Worm (Caenorhabditis elegans) whole organism, L1 larva: ENCODE data around the gene D1069.3.

Experiments
- C04F5.9 ChIP-seq: sonication (generic microtip); optimal IDR thresholded peaks from 2 replicates; lab custom pipeline; 2016; ENCODE audit warnings: missing genetic modification characterization, missing compliant biosample characterization
- C16A3.4 ChIP-seq: fragments of 150-350 bp; optimal IDR thresholded peaks from 2 replicates; lab custom pipeline; 2014; ENCODE audit warnings: missing biosample characterization, missing genetic modification characterization
- C34B4.2 ChIP-seq: sonication (generic microtip); optimal IDR thresholded peaks from 2 replicates; lab custom pipeline; 2017; ENCODE audit warnings: mild to moderate bottlenecking, missing genetic modification characterization, missing compliant biosample characterization
- F16B12.6 ChIP-seq: fragments of 150-350 bp; optimal IDR thresholded peaks from 2 replicates; lab custom pipeline; 2014; ENCODE audit warnings: missing biosample characterization, missing genetic modification characterization
- Y116A8C.19 ChIP-seq: sonication (generic microtip); optimal IDR thresholded peaks from 2 replicates; lab custom pipeline; 2016; ENCODE audit warnings: missing compliant biosample characterization, missing genetic modification characterization, borderline replicate concordance
- aha-1 ChIP-seq: fragments of 150-350 bp; optimal IDR thresholded peaks from 2 replicates; lab custom pipeline; 2014; ENCODE audit warnings: missing biosample characterization, missing genetic modification characterization
- aly-2 ChIP-seq: fragments of 150-350 bp; optimal IDR thresholded peaks from 2 replicates; lab custom pipeline; 2014; ENCODE audit warnings: missing biosample characterization, missing genetic modification characterization
- blmp-1 ChIP-seq: fragments of 150-350 bp; optimal IDR thresholded peaks from 2 replicates; lab custom pipeline; 2014; ENCODE audit warnings: missing biosample characterization, missing genetic modification characterization
- ceh-63 ChIP-seq: fragments of 200-800 bp; sonication (Bioruptor generic); optimal IDR thresholded peaks from 2 replicates; lab custom pipeline; 2018; ENCODE audit warnings: mild to moderate bottlenecking, missing genetic modification characterization, missing compliant biosample characterization
- ceh-8 ChIP-seq: fragments of 200-800 bp; sonication (Bioruptor generic); optimal IDR thresholded peaks from 2 replicates; lab custom pipeline; 2018; ENCODE audit warnings: mild to moderate bottlenecking, missing genetic modification characterization, moderate library complexity, missing compliant biosample characterization
- ces-1 ChIP-seq: fragments of 150-350 bp; optimal IDR thresholded peaks from 2 replicates; lab custom pipeline; 2014; ENCODE audit warnings: missing biosample characterization, missing genetic modification reagents, missing genetic modification characterization
- dpl-1 ChIP-seq, 3 experiments: fragments of 150-350 bp in 2 of 3; sonication (generic microtip) in 1 of 3; optimal IDR thresholded peaks; 2 replicates each; lab custom pipeline; 2014 to 2017; ENCODE audit warnings: missing biosample characterization in 3 of 3, missing genetic modification characterization in 3 of 3, missing genetic modification reagents in 3 of 3
- dsc-1 ChIP-seq: sonication (generic microtip); optimal IDR thresholded peaks from 2 replicates; lab custom pipeline; 2016; ENCODE audit warnings: mild to moderate bottlenecking, missing genetic modification characterization, missing compliant biosample characterization
- efl-1 ChIP-seq, 4 experiments: fragments of 150-350 bp; optimal IDR thresholded peaks in 3 of 4; peaks in 1 of 4; 1 replicate in 1 of 4; 2 replicates in 3 of 4; lab custom pipeline; 2014; ENCODE audit warnings: missing biosample characterization in 2 of 4, missing genetic modification characterization in 2 of 4, missing genetic modification reagents in 2 of 4
- egl-13 ChIP-seq: sonication (generic microtip); optimal IDR thresholded peaks from 2 replicates; lab custom pipeline; 2016; ENCODE audit warnings: missing genotype, missing genetic modification reagents, missing genetic modification characterization, missing compliant biosample characterization
- egl-27 ChIP-seq, 2 experiments: fragments of 150-350 bp in 1 of 2; sonication (generic microtip); optimal IDR thresholded peaks; 3 replicates each; lab custom pipeline; 2017 to 2018; ENCODE audit warnings: missing biosample characterization in 2 of 2, missing genetic modification characterization in 2 of 2, missing genetic modification reagents in 2 of 2
- elt-3 ChIP-seq, 6 experiments: fragments of 150-350 bp in 1 of 6; sonication (generic microtip); optimal IDR thresholded peaks; 2 replicates each; lab custom pipeline; 2017 to 2018; ENCODE audit warnings: missing biosample characterization in 6 of 6, missing genetic modification characterization in 6 of 6, inconsistent platforms in 1 of 6
- ets-5 ChIP-seq: fragments of 200-800 bp; sonication (Bioruptor generic); IDR thresholded peaks from 2 replicates; pipeline ENCODE4 v1.3.6; 2022; ENCODE audit warnings: missing genetic modification characterization, missing compliant biosample characterization
- hlh-17 ChIP-seq: fragments of 200-800 bp; sonication (Bioruptor generic); optimal IDR thresholded peaks from 2 replicates; lab custom pipeline; 2018; ENCODE audit warnings: missing genetic modification characterization, mild to moderate bottlenecking, missing compliant biosample characterization, moderate library complexity, borderline replicate concordance
- hlh-4 ChIP-seq: sonication (generic microtip); optimal IDR thresholded peaks from 2 replicates; lab custom pipeline; 2016; ENCODE audit warnings: mild to moderate bottlenecking, missing genetic modification characterization, missing compliant biosample characterization
- hpl-2 ChIP-seq: fragments of 150-350 bp; optimal IDR thresholded peaks from 2 replicates; lab custom pipeline; 2014; ENCODE audit warnings: missing biosample characterization, missing genetic modification reagents, missing genetic modification characterization
- irx-1 ChIP-seq: sonication (generic microtip); optimal IDR thresholded peaks from 2 replicates; lab custom pipeline; 2016; ENCODE audit warnings: missing genetic modification characterization, missing compliant biosample characterization
- isw-1 ChIP-seq: fragments of 200-800 bp; sonication (Bioruptor generic); IDR thresholded peaks from 2 replicates; pipeline ENCODE4 v1.3.6; 2022; ENCODE audit warnings: missing genetic modification characterization, missing compliant biosample characterization
- lin-13 ChIP-seq: fragments of 150-350 bp; optimal IDR thresholded peaks from 2 replicates; lab custom pipeline; 2014; ENCODE audit warnings: missing biosample characterization, missing genetic modification reagents, missing genetic modification characterization
- lin-14 ChIP-seq: fragments of 200-800 bp; sonication (Bioruptor generic); optimal IDR thresholded peaks from 2 replicates; lab custom pipeline; 2018; ENCODE audit warnings: mild to moderate bottlenecking, missing genetic modification characterization, moderate library complexity, missing compliant biosample characterization
- lin-39 ChIP-seq: fragments of 150-350 bp; optimal IDR thresholded peaks from 2 replicates; lab custom pipeline; 2014; ENCODE audit warnings: missing biosample characterization, missing genetic modification reagents, missing genetic modification characterization
- mab-9 ChIP-seq: fragments of 200-800 bp; sonication (Bioruptor generic); IDR thresholded peaks from 2 replicates; pipeline ENCODE4 v1.3.6; 2022; ENCODE audit warnings: missing genetic modification reagents, missing genetic modification characterization, missing compliant biosample characterization
- mef-2 ChIP-seq: fragments of 150-350 bp; optimal IDR thresholded peaks from 2 replicates; lab custom pipeline; 2014; ENCODE audit warnings: missing biosample characterization, missing genetic modification characterization
- nhr-11 ChIP-seq: fragments of 150-350 bp; optimal IDR thresholded peaks from 2 replicates; lab custom pipeline; 2014; ENCODE audit warnings: missing biosample characterization, missing genetic modification characterization
- nhr-12 ChIP-seq: sonication (generic microtip); optimal IDR thresholded peaks from 2 replicates; lab custom pipeline; 2017; ENCODE audit warnings: missing biosample characterization, missing genetic modification characterization
- nhr-237 ChIP-seq: fragments of 150-350 bp; optimal IDR thresholded peaks from 2 replicates; lab custom pipeline; 2014; ENCODE audit warnings: missing biosample characterization, missing genetic modification characterization
- nhr-28 ChIP-seq: fragments of 150-350 bp; optimal IDR thresholded peaks from 2 replicates; lab custom pipeline; 2014; ENCODE audit warnings: missing biosample characterization, missing genetic modification characterization
- nhr-47 ChIP-seq: sonication (generic microtip); optimal IDR thresholded peaks from 2 replicates; lab custom pipeline; 2016; ENCODE audit warnings: mild to moderate bottlenecking, missing genetic modification characterization, moderate library complexity, missing compliant biosample characterization
- nhr-76 ChIP-seq: sonication (generic microtip); optimal IDR thresholded peaks from 2 replicates; lab custom pipeline; 2017; ENCODE audit warnings: missing biosample characterization, missing genetic modification characterization
- nhr-84 ChIP-seq: sonication (generic microtip); optimal IDR thresholded peaks from 2 replicates; lab custom pipeline; 2017; ENCODE audit warnings: missing biosample characterization, missing genetic modification characterization
- nhr-85 ChIP-seq: sonication (generic microtip); peaks from one replicate; lab custom pipeline; 2016; ENCODE audit warnings: missing genetic modification characterization, inconsistent platforms, missing compliant biosample characterization
- nhr-90 ChIP-seq: sonication (generic microtip); optimal IDR thresholded peaks from 2 replicates; lab custom pipeline; 2016; ENCODE audit warnings: mild to moderate bottlenecking, missing genetic modification characterization, missing compliant biosample characterization; ENCODE audit not compliant: poor library complexity
- pag-3 ChIP-seq: sonication (generic microtip); optimal IDR thresholded peaks from 2 replicates; lab custom pipeline; 2017; ENCODE audit warnings: missing genetic modification characterization, mild to moderate bottlenecking, missing compliant biosample characterization, antibody characterized with exemption, borderline replicate concordance; ENCODE audit not compliant: insufficient read depth
- pax-3 ChIP-seq: fragments of 200-800 bp; sonication (Bioruptor generic); optimal IDR thresholded peaks from 2 replicates; lab custom pipeline; 2018; ENCODE audit warnings: mild to moderate bottlenecking, missing genetic modification characterization, moderate library complexity, missing compliant biosample characterization
- pqm-1 ChIP-seq: sonication (generic microtip); optimal IDR thresholded peaks from 3 replicates; lab custom pipeline; 2017; ENCODE audit warnings: missing biosample characterization, missing genetic modification characterization
- rnt-1 ChIP-seq: sonication (generic microtip); optimal IDR thresholded peaks from 2 replicates; lab custom pipeline; 2016; ENCODE audit warnings: mild to moderate bottlenecking, missing genetic modification characterization, moderate library complexity, missing compliant biosample characterization
- snpc-4 ChIP-seq: fragments of 150-350 bp; optimal IDR thresholded peaks from 2 replicates; lab custom pipeline; 2014; ENCODE audit warnings: missing biosample characterization, missing genetic modification characterization
- sptf-1 ChIP-seq: fragments of 150-350 bp; optimal IDR thresholded peaks from 2 replicates; lab custom pipeline; 2014; ENCODE audit warnings: missing biosample characterization, missing genetic modification characterization
- sup-37 ChIP-seq: fragments of 200-800 bp; sonication (Bioruptor generic); optimal IDR thresholded peaks from 2 replicates; lab custom pipeline; 2018; ENCODE audit warnings: mild to moderate bottlenecking, missing genetic modification characterization, missing compliant biosample characterization
- swsn-7 ChIP-seq: sonication (generic microtip); optimal IDR thresholded peaks from 2 replicates; lab custom pipeline; 2016; ENCODE audit warnings: missing genetic modification characterization, missing compliant biosample characterization
- tbx-2 ChIP-seq: sonication (generic microtip); optimal IDR thresholded peaks from 2 replicates; lab custom pipeline; 2016; ENCODE audit warnings: missing genetic modification characterization, missing compliant biosample characterization
- tlp-1 ChIP-seq: fragments of 150-350 bp; optimal IDR thresholded peaks from 2 replicates; lab custom pipeline; 2014; ENCODE audit warnings: missing biosample characterization, missing genetic modification characterization
- unc-130 ChIP-seq: fragments of 150-350 bp; optimal IDR thresholded peaks from 2 replicates; lab custom pipeline; 2017; ENCODE audit warnings: missing biosample characterization, missing genetic modification characterization, inconsistent platforms
- unc-62 ChIP-seq: fragments of 150-350 bp; optimal IDR thresholded peaks from 2 replicates; lab custom pipeline; 2014; ENCODE audit warnings: missing biosample characterization, missing genetic modification reagents, missing genetic modification characterization
- vab-15 ChIP-seq: sonication (generic microtip); optimal IDR thresholded peaks from 2 replicates; lab custom pipeline; 2017; ENCODE audit warnings: missing genotype, mild to moderate bottlenecking, missing genetic modification characterization, missing compliant biosample characterization
- zip-4 ChIP-seq: fragments of 200-800 bp; sonication (Bioruptor generic); optimal IDR thresholded peaks from 2 replicates; lab custom pipeline; 2018; ENCODE audit warnings: mild to moderate bottlenecking, missing genetic modification characterization, moderate library complexity, missing compliant biosample characterization
- ztf-11 ChIP-seq, 2 experiments: sonication (generic microtip); optimal IDR thresholded peaks; 2 replicates each; lab custom pipeline; 2016 to 2017; ENCODE audit warnings: missing genetic modification characterization in 2 of 2, missing biosample characterization in 1 of 2, missing compliant biosample characterization in 1 of 2
- ztf-4 ChIP-seq: fragments of 150-350 bp; optimal IDR thresholded peaks from 2 replicates; lab custom pipeline; 2014; ENCODE audit warnings: missing biosample characterization, missing genetic modification characterization

Gene D1069.3

ce11 chrII:347734-348133 lies at the start of gene D1069.3:
Gene D1069.3 (minus strand): TSS chrII:347891.
- TF ChIP-seq nhr-85 (tag; lab: Kevin White, UChicago): peak; percentile 39
- no peak for TF ChIP-seq Y116A8C.19
- TF ChIP-seq vab-15: no peak
- no peak for TF ChIP-seq snpc-4
- TF ChIP-seq hpl-2 (GFP tag; lab: Kevin White, UChicago): no peak
- no peak for TF ChIP-seq unc-62 (GFP tag; lab: Kevin White, UChicago)
- TF ChIP-seq ceh-63 (GFP tag; lab: Kevin White, UChicago): no peak
- TF ChIP-seq nhr-90 (tag; lab: Kevin White, UChicago): no peak
- no peak for TF ChIP-seq nhr-84 (tag; lab: Kevin White, UChicago)
- peak; percentile 62 to 65 for TF ChIP-seq efl-1 (optimal IDR thresholded peaks at IDR 0.05; lab: Kevin White, UChicago)
- peak; percentile 53 to 90 for TF ChIP-seq efl-1 (GFP tag; optimal IDR thresholded peaks at IDR 0.05 in 1 of 2; lab: Kevin White, UChicago)
- no peak for TF ChIP-seq aly-2 (tag; lab: Kevin White, UChicago)
- TF ChIP-seq ztf-11 (tag; optimal IDR thresholded peaks at IDR 0.05; lab: Kevin White, UChicago): no peak
- TF ChIP-seq lin-39: no peak
- no peak for TF ChIP-seq mab-9 (GFP tag; lab: Robert Waterston, UW)
- TF ChIP-seq dpl-1 (GFP tag; optimal IDR thresholded peaks at IDR 0.05; lab: Kevin White, UChicago): peak; percentile 14 to 59 (median 23)
- no peak for TF ChIP-seq ets-5 (GFP tag; lab: Robert Waterston, UW)
- TF ChIP-seq ceh-8: peak; percentile 90
- TF ChIP-seq aha-1 (tag; lab: Kevin White, UChicago): no peak
- TF ChIP-seq hlh-17: no peak
- TF ChIP-seq tlp-1 (tag; lab: Kevin White, UChicago): no peak
- no peak for TF ChIP-seq pax-3 (tag; lab: Kevin White, UChicago)
- peak; percentile 66 for TF ChIP-seq swsn-7 (tag; lab: Kevin White, UChicago)
- TF ChIP-seq zip-4 (GFP tag; lab: Kevin White, UChicago): no peak
- no peak for TF ChIP-seq egl-27 (tag; optimal IDR thresholded peaks at IDR 0.05; lab: Kevin White, UChicago)
- peak; percentile 46 for TF ChIP-seq tbx-2 (tag; lab: Kevin White, UChicago)
- TF ChIP-seq nhr-237 (tag; lab: Kevin White, UChicago): no peak
- peak; percentile 4 for TF ChIP-seq ces-1 (GFP tag; lab: Kevin White, UChicago)
- TF ChIP-seq C34B4.2 (tag; lab: Kevin White, UChicago): no peak
- no peak for TF ChIP-seq rnt-1 (tag; lab: Kevin White, UChicago)
- peak; percentile 4 for TF ChIP-seq blmp-1 (tag; lab: Kevin White, UChicago)
- TF ChIP-seq C04F5.9 (tag; lab: Kevin White, UChicago): peak; percentile 9
- TF ChIP-seq sup-37: no peak
- TF ChIP-seq F16B12.6 (tag; lab: Kevin White, UChicago): peak; percentile 43
- TF ChIP-seq ztf-4: no peak
- TF ChIP-seq pqm-1 (tag; lab: Kevin White, UChicago): no peak
- TF ChIP-seq nhr-47 (tag; lab: Kevin White, UChicago): peak; percentile 74
- TF ChIP-seq hlh-4 (tag; lab: Kevin White, UChicago): no peak
- no peak for TF ChIP-seq egl-13 (tag; lab: Kevin White, UChicago)
- no peak for TF ChIP-seq nhr-28 (tag; lab: Kevin White, UChicago)
- TF ChIP-seq isw-1 (GFP tag; lab: Robert Waterston, UW): peak; percentile 47; the same call in 1 of the 2 replicates
- TF ChIP-seq nhr-12 (tag; lab: Kevin White, UChicago): no peak
- TF ChIP-seq sptf-1 (tag; lab: Kevin White, UChicago): no peak
- no peak for TF ChIP-seq mef-2 (tag; lab: Kevin White, UChicago)
- no peak for TF ChIP-seq nhr-76 (tag; lab: Kevin White, UChicago)
- TF ChIP-seq dsc-1 (tag; lab: Kevin White, UChicago): peak; percentile 21
- no peak for TF ChIP-seq nhr-11 (tag; lab: Kevin White, UChicago)
- TF ChIP-seq irx-1: no peak
- no peak for TF ChIP-seq lin-14 (GFP tag; lab: Kevin White, UChicago)
- TF ChIP-seq unc-130: peak; percentile 24
- no peak for TF ChIP-seq elt-3 (tag; optimal IDR thresholded peaks at IDR 0.05; lab: Kevin White, UChicago)
- TF ChIP-seq pag-3 (tag; lab: Kevin White, UChicago): no peak
- TF ChIP-seq lin-13: no peak
- TF ChIP-seq C16A3.4 (tag; lab: Kevin White, UChicago): no peak
